Worm (Caenorhabditis elegans) whole organism, L4 larva: ENCODE results near the gene vps-41.

Experiments used
- ama-1 ChIP-seq: fragments of 150-350 bp; optimal IDR thresholded peaks from 2 replicates; lab custom pipeline; 2014; ENCODE audit warnings: inconsistent platforms, mixed read lengths
- fkh-10 ChIP-seq: fragments of 150-350 bp; optimal IDR thresholded peaks from 2 replicates; lab custom pipeline; 2014; ENCODE audit warnings: missing biosample characterization, missing genetic modification reagents, missing genetic modification characterization
- fos-1 ChIP-seq: fragments of 150-350 bp; optimal IDR thresholded peaks from 2 replicates; lab custom pipeline; 2014; ENCODE audit warnings: missing biosample characterization, missing genetic modification characterization
- pqm-1 ChIP-seq: sonication (generic microtip); optimal IDR thresholded peaks from 2 replicates; lab custom pipeline; 2017; ENCODE audit warnings: missing biosample characterization, missing genetic modification characterization
- zag-1 ChIP-seq: fragments of 150-350 bp; optimal IDR thresholded peaks from 2 replicates; lab custom pipeline; 2014; ENCODE audit warnings: missing biosample characterization, missing genetic modification characterization

- TF ChIP-seq zag-1 = no peak
- TF ChIP-seq fos-1 (tag; lab: Kevin White, UChicago) = no peak
- TF ChIP-seq ama-1 (lab: Kevin White, UChicago) = no peak
- no peak for TF ChIP-seq pqm-1 (tag; lab: Kevin White, UChicago)
- TF ChIP-seq fkh-10 (GFP tag; lab: Kevin White, UChicago) = no peak
Measured at ce11 chrX:5238246-5238645, 45.4 kb upstream of the vps-41 start.
